Fruit fly (Drosophila melanogaster): Measurements from ENCODE around the gene Epp.

DNA sequence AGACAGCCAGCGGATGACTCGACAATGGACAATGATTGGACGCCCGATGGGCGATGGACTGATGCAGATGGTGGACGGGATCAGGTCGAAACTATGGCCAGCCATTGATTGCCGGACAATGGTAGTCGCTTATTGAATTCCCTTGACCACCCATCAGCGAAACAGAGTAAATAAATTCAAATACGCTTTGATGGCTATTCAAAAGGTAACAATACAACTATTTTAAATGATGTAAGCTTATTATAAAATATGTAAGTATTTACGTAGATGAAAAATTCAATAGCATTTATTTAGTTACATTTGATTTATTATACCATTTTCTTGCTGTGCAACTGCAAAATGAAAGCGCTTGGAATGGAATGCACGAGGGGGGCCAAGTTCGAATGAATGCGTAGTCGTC lies 21.9 kb upstream of the Epp start:
- TF ChIP-seq CG8478 (optimal IDR thresholded peaks at IDR 0.05), result no peak
- TF ChIP-seq pan (optimal IDR thresholded peaks at IDR 0.05), result no peak
- TF ChIP-seq usp (GFP tag; optimal IDR thresholded peaks at IDR 0.05), result no peak
- no peak for TF ChIP-seq psq (optimal IDR thresholded peaks at IDR 0.05)

Measured in whole organism.